Fruit fly (Drosophila melanogaster) whole organism, embryonic: ENCODE measurements around the gene Glut3.
A peak's percentile ranks its signal among the peaks of the same experiment; 100 is the strongest.

Experiments used
- Adf1 ChIP-seq: fragments of 200-800 bp; sonication (Bioruptor generic); IDR thresholded peaks from 2 replicates; pipeline ENCODE4 v1.3.6; 2022; ENCODE audit warnings: missing biosample characterization, missing genetic modification characterization
- Bgb ChIP-seq: fragments of 200-800 bp; sonication (Bioruptor generic); IDR thresholded peaks from 2 replicates; pipeline ENCODE4 v1.3.6; 2022; ENCODE audit warnings: missing biosample characterization, missing genetic modification characterization; ENCODE audit not compliant: partially characterized antibody
- CG11696 ChIP-seq: fragments of 200-800 bp; sonication (Bioruptor generic); IDR thresholded peaks from 2 replicates; pipeline ENCODE4 v1.3.6; 2022; ENCODE audit warnings: missing biosample characterization, missing genetic modification characterization
- CG13287 ChIP-seq: fragments of 200-800 bp; sonication (Bioruptor generic); IDR thresholded peaks from 2 replicates; pipeline ENCODE4 v1.3.6; 2022; ENCODE audit warnings: missing biosample characterization, missing genetic modification characterization; ENCODE audit not compliant: partially characterized antibody
- CG14965 ChIP-seq: fragments of 200-800 bp; sonication (Bioruptor generic); optimal IDR thresholded peaks from 2 replicates; lab custom pipeline; 2016; ENCODE audit warnings: missing biosample characterization, missing genetic modification characterization, borderline replicate concordance
- CG17328 ChIP-seq: fragments of 200-800 bp; sonication (Bioruptor generic); IDR thresholded peaks from 2 replicates; pipeline ENCODE4 v1.3.6; 2022; ENCODE audit warnings: missing biosample characterization, missing genetic modification characterization
- CG17359 ChIP-seq: fragments of 200-800 bp; sonication (Bioruptor generic); optimal IDR thresholded peaks from 3 replicates; lab custom pipeline; 2018; ENCODE audit warnings: missing biosample characterization, mild to moderate bottlenecking, missing genetic modification characterization, moderate library complexity
- CG34224 ChIP-seq: fragments of 200-800 bp; sonication (Bioruptor generic); IDR thresholded peaks from 3 replicates; pipeline ENCODE4 v1.3.6; 2022; ENCODE audit warnings: missing biosample characterization, missing genetic modification characterization; ENCODE audit not compliant: partially characterized antibody
- CG42726 ChIP-seq: fragments of 200-800 bp; sonication (Bioruptor generic); IDR thresholded peaks from 2 replicates; pipeline ENCODE4 v1.3.6; 2022; ENCODE audit warnings: missing biosample characterization, missing genetic modification characterization; ENCODE audit not compliant: partially characterized antibody
- CG4424 ChIP-seq: fragments of 200-800 bp; sonication (Bioruptor generic); optimal IDR thresholded peaks from 3 replicates; lab custom pipeline; 2016; ENCODE audit warnings: missing biosample characterization, missing genetic modification characterization
- CG4730 ChIP-seq: fragments of 200-800 bp; sonication (Bioruptor generic); IDR thresholded peaks from 2 replicates; pipeline ENCODE4 v1.3.6; 2022; ENCODE audit warnings: missing biosample characterization, missing genetic modification characterization
- CG6765 ChIP-seq: fragments of 200-800 bp; sonication (Bioruptor generic); optimal IDR thresholded peaks from 3 replicates; lab custom pipeline; 2017; ENCODE audit warnings: missing biosample characterization, mild to moderate bottlenecking, missing genetic modification characterization
- CG6854 ChIP-seq: fragments of 200-800 bp; sonication (Bioruptor generic); optimal IDR thresholded peaks from 3 replicates; lab custom pipeline; 2017; ENCODE audit warnings: missing biosample characterization, mild to moderate bottlenecking, missing genetic modification characterization
- CG7963 ChIP-seq: fragments of 200-800 bp; sonication (Bioruptor generic); IDR thresholded peaks from 3 replicates; pipeline ENCODE4 v1.3.6; 2022; ENCODE audit warnings: missing biosample characterization, missing genetic modification characterization; ENCODE audit not compliant: partially characterized antibody
- CG8290 ChIP-seq, 3 experiments: fragments of 200-800 bp; sonication (Bioruptor generic); optimal IDR thresholded peaks; 2 replicates each; lab custom pipeline; 2016 to 2019; ENCODE audit warnings: missing biosample characterization in 3 of 3, missing genetic modification characterization in 3 of 3, mild to moderate bottlenecking in 2 of 3, moderate library complexity in 1 of 3
- CG9437 ChIP-seq: fragments of 200-800 bp; sonication (Bioruptor generic); optimal IDR thresholded peaks from 2 replicates; lab custom pipeline; 2018; ENCODE audit warnings: missing biosample characterization, mild to moderate bottlenecking, missing genetic modification characterization
- CrebB ChIP-seq: fragments of 200-800 bp; sonication (Bioruptor generic); optimal IDR thresholded peaks from 3 replicates; lab custom pipeline; 2018; ENCODE audit warnings: missing biosample characterization, mild to moderate bottlenecking, missing genetic modification characterization
- Dad ChIP-seq: fragments of 200-800 bp; sonication (Bioruptor generic); optimal IDR thresholded peaks from 3 replicates; lab custom pipeline; 2016; ENCODE audit warnings: missing biosample characterization, missing genetic modification characterization
- Dref ChIP-seq: fragments of 200-800 bp; sonication (Bioruptor generic); IDR thresholded peaks from 2 replicates; pipeline ENCODE4 v1.3.6; 2022; ENCODE audit warnings: missing biosample characterization, missing genetic modification characterization
- Elba2 ChIP-seq: fragments of 200-800 bp; sonication (Bioruptor generic); optimal IDR thresholded peaks from 3 replicates; lab custom pipeline; 2016; ENCODE audit warnings: missing biosample characterization, missing genetic modification characterization
- Kr ChIP-seq: fragments of 200-800 bp; sonication (Bioruptor generic); optimal IDR thresholded peaks from 2 replicates; lab custom pipeline; 2017; ENCODE audit warnings: missing biosample characterization, mild to moderate bottlenecking, missing genetic modification characterization
- NC2β ChIP-seq: fragments of 200-800 bp; sonication (Bioruptor generic); optimal IDR thresholded peaks from 2 replicates; lab custom pipeline; 2016; ENCODE audit warnings: missing biosample characterization, missing genetic modification characterization
- Nf-YB ChIP-seq: fragments of 200-800 bp; sonication (Bioruptor generic); optimal IDR thresholded peaks from 3 replicates; lab custom pipeline; 2019; ENCODE audit warnings: missing biosample characterization, mild to moderate bottlenecking, missing genetic modification characterization, moderate library complexity
- Nf-YC ChIP-seq: fragments of 200-800 bp; optimal IDR thresholded peaks from 3 replicates; lab custom pipeline; 2019; ENCODE audit warnings: missing biosample characterization, mild to moderate bottlenecking, missing genetic modification characterization, moderate library complexity
- Pdp1 ChIP-seq, 2 experiments: fragments of 200-800 bp; sonication (Bioruptor generic); optimal IDR thresholded peaks; 3 replicates each; lab custom pipeline; 2016; ENCODE audit warnings: missing biosample characterization in 2 of 2, missing genetic modification characterization in 2 of 2, mild to moderate bottlenecking in 1 of 2, moderate library complexity in 1 of 2
- Scr ChIP-seq: fragments of 200-800 bp; sonication (Bioruptor generic); IDR thresholded peaks from 2 replicates; pipeline ENCODE4 v1.3.6; 2022; ENCODE audit warnings: missing biosample characterization, missing genetic modification characterization; ENCODE audit not compliant: partially characterized antibody
- Trl ChIP-seq, 3 experiments: fragments of >200 bp in 2 of 3; fragments of 200-800 bp in 1 of 3; sonication (Bioruptor generic) in 1 of 3; optimal IDR thresholded peaks; 2 replicates in 1 of 3; 3 replicates in 2 of 3; lab custom pipeline; 2016 to 2017; ENCODE audit warnings: missing biosample characterization in 1 of 3, missing genetic modification characterization in 1 of 3
- al ChIP-seq: fragments of 200-800 bp; sonication (Bioruptor generic); IDR thresholded peaks from 2 replicates; pipeline ENCODE4 v1.3.6; 2022; ENCODE audit warnings: missing biosample characterization, missing genetic modification characterization
- amos ChIP-seq: fragments of 200-800 bp; sonication (Bioruptor generic); IDR thresholded peaks from 2 replicates; pipeline ENCODE4 v1.3.6; 2022; ENCODE audit warnings: missing biosample characterization, missing genetic modification characterization; ENCODE audit not compliant: partially characterized antibody
- ash1 ChIP-seq: fragments of 200-800 bp; sonication (Bioruptor generic); optimal IDR thresholded peaks from 2 replicates; lab custom pipeline; 2018; ENCODE audit warnings: missing biosample characterization, mild to moderate bottlenecking, missing genetic modification characterization
- ato ChIP-seq: fragments of 200-800 bp; sonication (Bioruptor generic); IDR thresholded peaks from 2 replicates; pipeline ENCODE4 v1.3.6; 2022; ENCODE audit warnings: missing biosample characterization, missing genetic modification characterization; ENCODE audit not compliant: partially characterized antibody
- cg ChIP-seq: fragments of 200-800 bp; sonication (Bioruptor generic); optimal IDR thresholded peaks from 3 replicates; lab custom pipeline; 2019; ENCODE audit warnings: missing biosample characterization, mild to moderate bottlenecking, missing genetic modification characterization, moderate library complexity
- ewg ChIP-seq: fragments of 200-800 bp; sonication (Bioruptor generic); optimal IDR thresholded peaks from 3 replicates; lab custom pipeline; 2017; ENCODE audit warnings: mild to moderate bottlenecking, missing biosample characterization, missing genetic modification reagents, missing genetic modification characterization
- gcm2 ChIP-seq: fragments of 200-800 bp; sonication (Bioruptor generic); optimal IDR thresholded peaks from 2 replicates; lab custom pipeline; 2016; ENCODE audit warnings: missing biosample characterization, missing genetic modification characterization
- hb ChIP-seq: fragments of 200-800 bp; sonication (Bioruptor generic); IDR thresholded peaks from 3 replicates; pipeline ENCODE4 v1.3.6; 2022; ENCODE audit warnings: missing biosample characterization, missing genetic modification characterization; ENCODE audit not compliant: partially characterized antibody
- kni ChIP-seq: fragments of 200-800 bp; sonication (Bioruptor generic); optimal IDR thresholded peaks from 3 replicates; lab custom pipeline; 2017; ENCODE audit warnings: mild to moderate bottlenecking, missing biosample characterization, missing genetic modification reagents, missing genetic modification characterization
- lov ChIP-seq, 2 experiments: fragments of 200-800 bp in 1 of 2; fragments of >200 bp in 1 of 2; sonication (Bioruptor generic) in 1 of 2; IDR thresholded peaks in 1 of 2; optimal IDR thresholded peaks in 1 of 2; 2 replicates in 1 of 2; 3 replicates in 1 of 2; pipeline versions ENCODE4 v1.3.6 to Lab custom; 2017 to 2022; ENCODE audit warnings: missing biosample characterization in 1 of 2, missing genetic modification characterization in 1 of 2
- phol ChIP-seq: fragments of 200-800 bp; sonication (Bioruptor generic); optimal IDR thresholded peaks from 3 replicates; lab custom pipeline; 2018; ENCODE audit warnings: missing biosample characterization, mild to moderate bottlenecking, missing genetic modification characterization, moderate library complexity
- pros ChIP-seq: fragments of 200-800 bp; sonication (Bioruptor generic); optimal IDR thresholded peaks from 3 replicates; lab custom pipeline; 2019; ENCODE audit warnings: missing biosample characterization, mild to moderate bottlenecking, missing genetic modification characterization, moderate library complexity
- scrt ChIP-seq: fragments of 200-800 bp; sonication (Bioruptor generic); optimal IDR thresholded peaks from 2 replicates; lab custom pipeline; 2018; ENCODE audit warnings: missing biosample characterization, mild to moderate bottlenecking, missing genetic modification characterization, moderate library complexity
- sna ChIP-seq: fragments of 200-800 bp; sonication (Bioruptor generic); IDR thresholded peaks from 2 replicates; pipeline ENCODE4 v1.3.6; 2022; ENCODE audit warnings: missing biosample characterization, missing genetic modification characterization; ENCODE audit not compliant: partially characterized antibody
- so ChIP-seq: fragments of 200-800 bp; sonication (Bioruptor generic); IDR thresholded peaks from 3 replicates; pipeline ENCODE4 v1.3.6; 2022; ENCODE audit warnings: missing biosample characterization, missing genetic modification characterization
- sqz ChIP-seq: fragments of 200-800 bp; sonication (Bioruptor generic); optimal IDR thresholded peaks from 3 replicates; lab custom pipeline; 2018; ENCODE audit warnings: missing biosample characterization, mild to moderate bottlenecking, missing genetic modification characterization
- tna ChIP-seq: fragments of 200-800 bp; sonication (Bioruptor generic); IDR thresholded peaks from 2 replicates; pipeline ENCODE4 v1.3.6; 2022; ENCODE audit warnings: missing biosample characterization, missing genetic modification characterization; ENCODE audit not compliant: partially characterized antibody
- zf30C ChIP-seq: fragments of 200-800 bp; sonication (Bioruptor generic); optimal IDR thresholded peaks from 3 replicates; lab custom pipeline; 2018; ENCODE audit warnings: missing biosample characterization, mild to moderate bottlenecking, missing genetic modification characterization

Gene Glut3

DNA sequence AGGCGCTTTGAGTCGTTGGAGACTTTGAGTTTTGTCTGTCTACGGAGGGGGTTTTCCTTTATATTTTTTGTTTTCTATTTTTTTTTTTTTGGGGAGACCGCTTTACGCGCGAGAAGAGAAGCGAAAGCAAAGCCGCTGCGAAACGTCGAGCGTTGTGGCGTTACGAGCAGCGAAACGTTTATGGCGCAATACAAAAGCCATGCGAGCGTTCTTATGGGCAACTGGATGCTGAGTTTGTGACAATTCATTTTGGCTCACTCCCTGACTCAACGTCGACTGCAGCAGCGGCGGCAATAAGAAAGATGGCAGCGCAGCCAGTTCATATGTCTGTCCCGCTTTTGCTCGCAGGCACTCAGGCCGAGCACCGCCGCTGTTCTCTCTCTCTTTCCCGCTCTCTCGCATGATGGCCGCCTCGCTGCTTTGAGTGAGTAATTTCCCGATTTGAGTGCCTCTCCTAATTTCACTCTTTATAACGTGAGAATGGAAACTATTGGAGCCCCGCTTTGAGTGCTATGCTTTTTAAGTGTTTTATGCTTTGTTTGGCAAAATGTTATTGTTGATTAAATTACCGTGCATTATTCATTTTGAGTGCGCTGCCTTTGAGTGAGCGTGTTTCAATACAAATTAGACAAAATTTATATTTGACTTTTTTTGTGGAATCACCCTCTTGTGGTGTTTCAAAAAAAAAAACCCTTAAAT is 41.9 kb downstream of the Glut3 start, which contains the start of gene abd-A:
TSS of gene abd-A (minus strand) at position 191 of the 699 bp plus-strand sequence.
- TF ChIP-seq CG13287 (GFP tag; lab: Robert Waterston, UW) (peak; percentile 56), CG6854 (GFP tag; lab: Kevin White, UChicago) (no peak), CrebB (tag; lab: Kevin White, UChicago) (no peak), CG9437 (GFP tag; lab: Kevin White, UChicago) (no peak), cg (peak; percentile 61), Nf-YC (tag; lab: Kevin White, UChicago) (peak; percentile 94), zf30C (GFP tag; lab: Kevin White, UChicago) (no peak), CG6765 (GFP tag; lab: Kevin White, UChicago) (no peak), Kr (GFP tag; lab: Kevin White, UChicago) (no peak), Scr (GFP tag; lab: Robert Waterston, UW) (peak; percentile 55), CG14965 (no peak), NC2β (GFP tag; lab: Kevin White, UChicago) (no peak), CG34224 (peak; percentile 72), CG8290 (GFP tag; optimal IDR thresholded peaks at IDR 0.05; lab: Kevin White, UChicago) (no peak), CG8290 (tag; optimal IDR thresholded peaks at IDR 0.05; lab: Kevin White, UChicago) (no peak), pros (GFP tag; lab: Kevin White, UChicago) (no peak), CG7963 (GFP tag; lab: Robert Waterston, UW) (peak; percentile 48; the same call in 1 of the 3 replicates), Pdp1 (GFP tag; optimal IDR thresholded peaks at IDR 0.05; lab: Kevin White, UChicago) (peak in 1 of 2 experiments; percentile 22), Elba2 (peak; percentile 93), Trl (optimal IDR thresholded peaks at IDR 0.05; lab: Kevin White, UChicago) (peak; percentile 52 to 68), Trl (GFP tag; optimal IDR thresholded peaks at IDR 0.05; lab: Kevin White, UChicago) (no peak), ewg (peak; percentile 30), al (GFP tag; lab: Robert Waterston, UW) (no peak), Dref (GFP tag; lab: Robert Waterston, UW) (no peak), Dad (GFP tag; lab: Kevin White, UChicago) (no peak), gcm2 (GFP tag; lab: Kevin White, UChicago) (no peak), Nf-YB (GFP tag; lab: Kevin White, UChicago) (peak; percentile 91), CG17359 (tag; lab: Kevin White, UChicago) (peak; percentile 66), CG4424 (GFP tag; lab: Kevin White, UChicago) (no peak), kni (GFP tag; lab: Kevin White, UChicago) (peak; percentile 67), scrt (no peak), CG42726 (GFP tag; lab: Robert Waterston, UW) (peak; percentile 35; the same call in 1 of the 2 replicates), CG4730 (GFP tag; lab: Robert Waterston, UW) (no peak), tna (GFP tag; lab: Robert Waterston, UW) (peak; percentile 83), CG11696 (no peak), amos (GFP tag; lab: Robert Waterston, UW) (peak; percentile 69; the same call in 1 of the 2 replicates), hb (0 out of 3 replicates have a peak, but pooled peaks have one; percentile 13), sqz (peak; percentile 27), Bgb (GFP tag; lab: Robert Waterston, UW) (peak; percentile 88), Adf1 (GFP tag; lab: Robert Waterston, UW) (peak; percentile 99), phol (tag; lab: Kevin White, UChicago) (peak; percentile 97), sna (GFP tag; lab: Robert Waterston, UW) (peak; percentile 28; the same call in 1 of the 2 replicates), so (GFP tag; lab: Robert Waterston, UW) (0 out of 3 replicates have a peak, but pooled peaks have one; percentile 56), ash1 (GFP tag; lab: Kevin White, UChicago) (peak; percentile 49), CG17328 (GFP tag; lab: Robert Waterston, UW) (no peak), ato (GFP tag; lab: Robert Waterston, UW) (peak; percentile 63; the same call in 1 of the 2 replicates), lov (optimal IDR thresholded peaks at IDR 0.05; lab: Kevin White, UChicago) (no peak), lov (GFP tag; IDR thresholded peaks at IDR 0.05; lab: Robert Waterston, UW) (no peak)
